Fruit fly (Drosophila melanogaster): ENCODE data around the gene RpS21.
A peak's percentile ranks its signal among the peaks of the same experiment; 100 is the strongest.

RpS21 gene

dm6 chr2L:2897024-2897549 lies 41.2 kb downstream of the RpS21 start (continued):
- TF ChIP-seq CkIIα-i1 (GFP tag; IDR thresholded peaks at IDR 0.05) (no peak), zfh1 (GFP tag; IDR thresholded peaks at IDR 0.05) (peak; percentile 87), CoRest (tag; optimal IDR thresholded peaks at IDR 0.05) (peak; percentile 70), jigr1 (GFP tag; IDR thresholded peaks at IDR 0.05) (peak; percentile 68; the same call in 2 of the 3 replicates), Sry-δ (GFP tag; optimal IDR thresholded peaks at IDR 0.05) (peak; percentile 55), dmrt99B (tag; optimal IDR thresholded peaks at IDR 0.05) (peak; percentile 80), dm (GFP tag; optimal IDR thresholded peaks at IDR 0.05) (peak; percentile 72), Doc3 (GFP tag; IDR thresholded peaks at IDR 0.05; ENCODE audit: partially characterized antibody) (no peak), dpn (GFP tag; optimal IDR thresholded peaks at IDR 0.05) (peak; percentile 86 to 87), esg (GFP tag; conservative IDR thresholded peaks at IDR 0.05) (peak; percentile 83), zfh2 (GFP tag; optimal IDR thresholded peaks at IDR 0.05) (peak; percentile 34), CG10366 (GFP tag; IDR thresholded peaks at IDR 0.05) (peak; percentile 81), CG9437 (GFP tag; optimal IDR thresholded peaks at IDR 0.05) (peak; percentile 70), cg (GFP tag; optimal IDR thresholded peaks at IDR 0.05) (peak; percentile 94), nerfin-2 (GFP tag; IDR thresholded peaks at IDR 0.05; ENCODE audit: partially characterized antibody) (no peak), CG5953 (GFP tag; IDR thresholded peaks at IDR 0.05) (peak; percentile 46; the same call in 1 of the 2 replicates), Hr78 (GFP tag; optimal IDR thresholded peaks at IDR 0.05) (peak in 1 of 2 experiments; percentile 47), ash1 (GFP tag; optimal IDR thresholded peaks at IDR 0.05) (no peak), CG8944 (GFP tag; optimal IDR thresholded peaks at IDR 0.05) (peak; percentile 87), Atf6 (GFP tag; IDR thresholded peaks at IDR 0.05) (peak; percentile 77), Optix (GFP tag; IDR thresholded peaks at IDR 0.05) (peak; percentile 83), psq (GFP tag; optimal IDR thresholded peaks at IDR 0.05) (peak; percentile 42), sisA (GFP tag; IDR thresholded peaks at IDR 0.05) (peak; percentile 88), Fer2 (tag; optimal IDR thresholded peaks at IDR 0.05) (no peak), aop (GFP tag; IDR thresholded peaks at IDR 0.05) (0 out of 2 replicates have a peak, but pooled peaks have one; percentile 30), hkb (optimal IDR thresholded peaks at IDR 0.05) (no peak), hkb (GFP tag; IDR thresholded peaks at IDR 0.05) (peak; percentile 90), otp (GFP tag; IDR thresholded peaks at IDR 0.05) (peak; percentile 90), Dp (GFP tag; optimal IDR thresholded peaks at IDR 0.05) (no peak), CG15479 (GFP tag; optimal IDR thresholded peaks at IDR 0.05) (no peak), CG1603 (tag; optimal IDR thresholded peaks at IDR 0.05) (peak; percentile 72), CG17385 (GFP tag; optimal IDR thresholded peaks at IDR 0.05) (peak; percentile 74), caup (GFP tag; optimal IDR thresholded peaks at IDR 0.05; ENCODE audit: severe bottlenecking) (peak; percentile 70), CG12659 (GFP tag; optimal IDR thresholded peaks at IDR 0.05) (peak; percentile 61), grn (GFP tag; optimal IDR thresholded peaks at IDR 0.05) (peak; percentile 35), Nf-YC (tag; optimal IDR thresholded peaks at IDR 0.05) (peak; percentile 52), fd102C (GFP tag; optimal IDR thresholded peaks at IDR 0.05) (no peak), CG12769 (tag; optimal IDR thresholded peaks at IDR 0.05) (peak; percentile 45), CG14050 (GFP tag; IDR thresholded peaks at IDR 0.05) (peak; percentile 80), pb (GFP tag; optimal IDR thresholded peaks at IDR 0.05) (peak; percentile 83), vfl (GFP tag; optimal IDR thresholded peaks at IDR 0.05) (peak; percentile 48), ham (GFP tag; IDR thresholded peaks at IDR 0.05) (no peak), croc (GFP tag; conservative IDR thresholded peaks at IDR 0.05) (peak; percentile 76), nerfin-1 (tag; optimal IDR thresholded peaks at IDR 0.05) (peak; percentile 82), ac (GFP tag; optimal IDR thresholded peaks at IDR 0.05) (peak; percentile 43), NFAT (GFP tag; IDR thresholded peaks at IDR 0.05) (peak; percentile 70), gce (GFP tag; IDR thresholded peaks at IDR 0.05) (peak; percentile 78; the same call in 2 of the 3 replicates), Nf-YB (GFP tag; optimal IDR thresholded peaks at IDR 0.05) (peak; percentile 32), pum (GFP tag; optimal IDR thresholded peaks at IDR 0.05) (peak; percentile 87), mirr (GFP tag; optimal IDR thresholded peaks at IDR 0.05) (peak; percentile 64)

Data from whole organism, embryonic.